Fruit fly (Drosophila melanogaster): Measurements from ENCODE around the gene ouib.

Gene ouib

DNA sequence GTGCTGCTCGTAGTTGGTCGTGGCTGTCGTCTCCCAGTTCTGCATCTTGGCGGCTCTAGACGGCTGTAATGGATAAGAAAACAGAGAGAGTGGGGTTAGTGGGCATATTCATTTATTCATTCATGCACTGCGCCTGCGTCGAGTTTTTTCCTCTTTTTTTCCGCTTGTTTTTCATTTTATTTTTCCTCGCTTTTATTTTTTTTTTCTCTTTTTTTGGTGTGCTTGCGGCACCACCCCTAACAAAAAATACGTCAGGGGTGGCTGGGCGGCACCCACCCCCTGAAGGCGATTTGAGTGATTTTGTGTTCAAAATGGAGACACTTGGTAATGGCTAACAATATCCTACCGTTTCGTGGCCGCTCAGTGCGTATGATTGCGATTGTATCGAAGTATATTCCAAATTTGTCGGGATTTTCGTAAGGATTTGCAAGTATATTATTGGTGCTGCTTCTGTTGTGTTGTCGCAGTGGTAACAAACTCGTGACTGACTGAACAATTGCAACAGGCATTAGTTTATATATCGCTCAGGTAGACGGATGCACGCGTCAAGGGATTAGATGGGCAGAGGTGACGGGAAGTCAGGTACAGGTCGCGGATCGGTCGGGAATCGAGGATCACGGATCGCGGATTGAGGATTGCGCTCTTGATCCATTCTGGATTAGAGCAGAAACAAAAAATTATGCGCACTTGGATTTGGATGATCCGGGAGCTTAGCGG is 31.0 kb upstream of the ouib start (continued):
- peak; percentile 73 for TF ChIP-seq Nf-YC (tag; optimal IDR thresholded peaks at IDR 0.05)
- TF ChIP-seq Mrtf (GFP tag; IDR thresholded peaks at IDR 0.05) = no peak
- TF ChIP-seq Xbp1 (GFP tag; optimal IDR thresholded peaks at IDR 0.05) = no peak
- no peak for TF ChIP-seq CG31388 (GFP tag; optimal IDR thresholded peaks at IDR 0.05)
- TF ChIP-seq CG12299 (tag; optimal IDR thresholded peaks at IDR 0.05) = peak; percentile 2
- peak; percentile 48; the same call in 1 of the 2 replicates for TF ChIP-seq toy (GFP tag; IDR thresholded peaks at IDR 0.05)
- TF ChIP-seq mirr (GFP tag; optimal IDR thresholded peaks at IDR 0.05) = peak; percentile 54
- no peak for TF ChIP-seq Sry-β (GFP tag; optimal IDR thresholded peaks at IDR 0.05)
- TF ChIP-seq Abd-B (GFP tag; optimal IDR thresholded peaks at IDR 0.05) = no peak
- no peak for TF ChIP-seq CG11723 (GFP tag; optimal IDR thresholded peaks at IDR 0.05)
- peak; percentile 30 for TF ChIP-seq Fer2 (tag; optimal IDR thresholded peaks at IDR 0.05)
- TF ChIP-seq Gug (GFP tag; IDR thresholded peaks at IDR 0.05) = no peak
- no peak for TF ChIP-seq CG10366 (GFP tag; IDR thresholded peaks at IDR 0.05)
- TF ChIP-seq Dfd (GFP tag; optimal IDR thresholded peaks at IDR 0.05) = no peak
- no peak for TF ChIP-seq CG10979 (tag; optimal IDR thresholded peaks at IDR 0.05)
- no peak for TF ChIP-seq CG4707 (GFP tag; optimal IDR thresholded peaks at IDR 0.05)
- TF ChIP-seq CG8089 (GFP tag; optimal IDR thresholded peaks at IDR 0.05) = no peak
- no peak for TF ChIP-seq CG9817 (tag; optimal IDR thresholded peaks at IDR 0.05)
- TF ChIP-seq Oaz (GFP tag; IDR thresholded peaks at IDR 0.05) = 0 out of 2 replicates have a peak, but pooled peaks have one; percentile 18
- peak; percentile 66 for TF ChIP-seq Nf-YB (GFP tag; optimal IDR thresholded peaks at IDR 0.05)
- peak; percentile 63 for TF ChIP-seq CG12071 (GFP tag; optimal IDR thresholded peaks at IDR 0.05)

DNA sequence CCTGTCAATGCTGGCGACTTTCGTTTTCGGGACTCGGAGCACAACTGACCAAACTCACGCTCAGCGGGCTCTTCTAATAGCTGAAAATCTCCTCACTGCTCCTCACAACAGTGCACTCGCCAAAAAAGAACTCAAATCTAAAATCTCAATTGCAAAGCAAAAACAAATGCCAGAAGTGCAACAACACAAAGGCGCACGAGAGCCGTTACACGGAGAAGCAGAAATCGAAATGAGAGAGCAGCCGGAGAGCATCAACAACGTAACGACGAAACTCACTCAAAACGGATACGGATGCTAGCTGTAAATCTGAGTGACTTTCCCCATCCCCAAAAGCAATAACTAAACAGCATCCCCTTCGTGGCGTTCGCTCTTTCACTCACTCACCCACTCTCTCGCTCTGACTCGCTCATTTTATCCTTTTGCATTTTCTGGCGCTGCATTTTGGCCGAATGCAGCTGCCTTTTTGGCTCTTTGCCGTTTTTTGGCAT is 27.5 kb upstream of the ouib start, which contains the start of gene hb:
Gene hb, minus strand, starts transcription at position 51 of the 488 bp plus-strand sequence.
- TF ChIP-seq Nf-YB (GFP tag; optimal IDR thresholded peaks at IDR 0.05) (peak; percentile 4), crp (GFP tag; optimal IDR thresholded peaks at IDR 0.05) (no peak), bbx (GFP tag; IDR thresholded peaks at IDR 0.05; ENCODE audit: partially characterized antibody) (0 out of 2 replicates have a peak, but pooled peaks have one; percentile 30), CG16813 (GFP tag; IDR thresholded peaks at IDR 0.05; ENCODE audit: partially characterized antibody) (peak; percentile 27; the same call in 1 of the 3 replicates), CG4360 (GFP tag; IDR thresholded peaks at IDR 0.05) (peak; percentile 70; the same call in 1 of the 2 replicates), CG1832 (GFP tag; optimal IDR thresholded peaks at IDR 0.05) (peak; percentile 20), z (GFP tag; IDR thresholded peaks at IDR 0.05) (peak; percentile 97), CG31224 (GFP tag; IDR thresholded peaks at IDR 0.05) (no peak), Trl (optimal IDR thresholded peaks at IDR 0.05) (peak; percentile 45 to 81), Trl (GFP tag; optimal IDR thresholded peaks at IDR 0.05) (no peak)

DNA sequence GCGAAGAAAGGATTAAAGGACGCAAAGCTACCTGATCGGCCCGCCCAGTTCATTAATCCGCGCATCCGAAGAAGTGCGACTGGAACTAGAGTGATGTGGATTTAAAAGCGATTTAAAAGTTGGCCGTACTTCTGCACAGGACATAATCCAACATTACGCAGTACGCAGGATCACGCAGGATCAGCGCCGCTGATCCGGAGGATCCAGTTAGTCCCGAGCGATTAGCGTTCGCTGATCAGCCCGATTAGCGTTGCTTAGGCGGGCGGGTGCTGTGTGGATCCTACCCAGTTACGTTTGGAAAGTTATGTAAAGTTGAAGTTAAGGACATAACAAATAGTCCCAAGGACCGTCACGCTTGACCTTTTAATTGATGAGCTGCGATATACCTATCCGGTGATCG is 26.0 kb upstream of the ouib start:
- no peak for TF ChIP-seq ara (GFP tag; IDR thresholded peaks at IDR 0.05)
- no peak for TF ChIP-seq Fer1 (GFP tag; optimal IDR thresholded peaks at IDR 0.05)
- no peak for TF ChIP-seq MTF-1 (GFP tag; optimal IDR thresholded peaks at IDR 0.05; ENCODE audit: borderline replicate concordance)
- TF ChIP-seq bsh (GFP tag; optimal IDR thresholded peaks at IDR 0.05) = no peak
- TF ChIP-seq CG8359 (GFP tag; optimal IDR thresholded peaks at IDR 0.05; ENCODE audit: borderline replicate concordance) = no peak
- no peak for TF ChIP-seq CG17829 (tag; optimal IDR thresholded peaks at IDR 0.05)
- TF ChIP-seq Rx (GFP tag; IDR thresholded peaks at IDR 0.05) = no peak
- TF ChIP-seq tll (GFP tag; optimal IDR thresholded peaks at IDR 0.05) = peak in 1 of 2 experiments; percentile 93
- TF ChIP-seq Scr (GFP tag; IDR thresholded peaks at IDR 0.05; ENCODE audit: partially characterized antibody) = no peak
- no peak for TF ChIP-seq fd96Cb (tag; optimal IDR thresholded peaks at IDR 0.05)
- TF ChIP-seq zen (tag; optimal IDR thresholded peaks at IDR 0.05) = peak; percentile 76
- TF ChIP-seq CG15479 (GFP tag; optimal IDR thresholded peaks at IDR 0.05) = peak; percentile 88
- TF ChIP-seq sr (GFP tag; IDR thresholded peaks at IDR 0.05) = no peak
- no peak for TF ChIP-seq mam (GFP tag; optimal IDR thresholded peaks at IDR 0.05)
